Worm (Caenorhabditis elegans) whole organism, L4 larva: Measurements from ENCODE around the gene Y38F2AR.3.

Experiments
- F10B5.3 ChIP-seq: sonication (generic microtip); optimal IDR thresholded peaks from 2 replicates; lab custom pipeline; 2016; ENCODE audit warnings: mild to moderate bottlenecking, missing genetic modification characterization, missing compliant biosample characterization
- F26F4.8 ChIP-seq: fragments of 200-800 bp; sonication (Bioruptor generic); conservative IDR thresholded peaks from 2 replicates; pipeline ENCODE4 v1.3.6; 2022; ENCODE audit warnings: missing genetic modification characterization, missing compliant biosample characterization
- F44E2.7 ChIP-seq: fragments of 200-800 bp; sonication (Bioruptor generic); IDR thresholded peaks from 2 replicates; pipeline ENCODE4 v2.1.2; 2022; ENCODE audit warnings: missing genetic modification characterization, missing compliant biosample characterization
- F49E8.2 ChIP-seq: sonication (generic microtip); optimal IDR thresholded peaks from 2 replicates; lab custom pipeline; 2016; ENCODE audit warnings: missing compliant biosample characterization, mild to moderate bottlenecking, missing genetic modification characterization, borderline replicate concordance
- aly-2 ChIP-seq: sonication (generic microtip); optimal IDR thresholded peaks from 2 replicates; lab custom pipeline; 2018; ENCODE audit warnings: missing biosample characterization, missing genetic modification characterization
- attf-4 ChIP-seq: sonication (generic microtip); optimal IDR thresholded peaks from 3 replicates; lab custom pipeline; 2017; ENCODE audit warnings: missing biosample characterization, missing genetic modification characterization
- ceh-20 ChIP-seq: fragments of 200-800 bp; sonication (Bioruptor generic); IDR thresholded peaks from 2 replicates; pipeline ENCODE4 v1.3.6; 2022; ENCODE audit warnings: missing genetic modification reagents, missing genetic modification characterization, missing compliant biosample characterization
- ceh-28 ChIP-seq: fragments of 150-350 bp; optimal IDR thresholded peaks from 2 replicates; lab custom pipeline; 2014; ENCODE audit warnings: missing biosample characterization, missing genetic modification reagents, missing genetic modification characterization
- ceh-32 ChIP-seq: sonication (generic microtip); optimal IDR thresholded peaks from 2 replicates; lab custom pipeline; 2016; ENCODE audit warnings: mild to moderate bottlenecking, missing genetic modification characterization, missing compliant biosample characterization; ENCODE audit not compliant: poor library complexity
- ceh-44 ChIP-seq: fragments of 200-800 bp; sonication (Bioruptor generic); IDR thresholded peaks from 2 replicates; pipeline ENCODE4 v1.3.6; 2022; ENCODE audit warnings: missing genetic modification reagents, missing genetic modification characterization, missing compliant biosample characterization
- ceh-62 ChIP-seq: sonication (generic microtip); optimal IDR thresholded peaks from 2 replicates; lab custom pipeline; 2017; ENCODE audit warnings: missing biosample characterization, missing genetic modification characterization
- ces-1 ChIP-seq: fragments of 150-350 bp; sonication (generic microtip); optimal IDR thresholded peaks from 4 replicates; lab custom pipeline; 2014; ENCODE audit warnings: missing biosample characterization, missing genetic modification reagents, missing genetic modification characterization
- dmd-8 ChIP-seq: fragments of 200-800 bp; sonication (Bioruptor generic); IDR thresholded peaks from 2 replicates; pipeline ENCODE4 v1.3.6; 2022; ENCODE audit warnings: missing genetic modification characterization, missing compliant biosample characterization
- dve-1 ChIP-seq: sonication (generic microtip); optimal IDR thresholded peaks from 2 replicates; lab custom pipeline; 2017; ENCODE audit warnings: antibody characterized with exemption, mild to moderate bottlenecking, missing genetic modification characterization, missing compliant biosample characterization; ENCODE audit not compliant: insufficient read depth
- hif-1 ChIP-seq, 2 experiments: sonication (generic microtip); optimal IDR thresholded peaks; 2 replicates each; lab custom pipeline; 2016 to 2017; ENCODE audit warnings: missing compliant biosample characterization in 2 of 2, missing genetic modification characterization in 2 of 2, missing genetic modification reagents in 2 of 2, missing genotype in 2 of 2, mild to moderate bottlenecking in 1 of 2
- hmg-1.1 ChIP-seq: fragments of 200-800 bp; sonication (Bioruptor generic); IDR thresholded peaks from 2 replicates; pipeline ENCODE4 v1.3.6; 2022; ENCODE audit warnings: missing genetic modification reagents, missing genetic modification characterization, missing compliant biosample characterization
- jun-1 ChIP-seq: fragments of 150-350 bp; optimal IDR thresholded peaks from 2 replicates; lab custom pipeline; 2014; ENCODE audit warnings: missing biosample characterization, missing genetic modification reagents, missing genetic modification characterization
- lim-7 ChIP-seq: fragments of 200-800 bp; sonication (Bioruptor generic); IDR thresholded peaks from 2 replicates; pipeline ENCODE4 v1.3.6; 2022; ENCODE audit warnings: missing genetic modification characterization, missing compliant biosample characterization
- lin-1 ChIP-seq: fragments of 200-800 bp; sonication (Bioruptor generic); IDR thresholded peaks from 2 replicates; pipeline ENCODE4 v1.3.6; 2022; ENCODE audit warnings: missing genetic modification reagents, missing genetic modification characterization, missing compliant biosample characterization
- lin-13 ChIP-seq: fragments of 150-350 bp; optimal IDR thresholded peaks from 2 replicates; lab custom pipeline; 2014; ENCODE audit warnings: missing biosample characterization, missing genetic modification reagents, missing genetic modification characterization
- lin-29 ChIP-seq: fragments of 200-800 bp; sonication (Bioruptor generic); IDR thresholded peaks from 2 replicates; pipeline ENCODE4 v1.3.6; 2022; ENCODE audit warnings: missing genetic modification reagents, missing genetic modification characterization, missing compliant biosample characterization
- lin-38 ChIP-seq: fragments of 200-800 bp; sonication (Bioruptor generic); IDR thresholded peaks from 2 replicates; pipeline ENCODE4 v1.3.6; 2022; ENCODE audit warnings: missing genetic modification reagents, missing genetic modification characterization, missing compliant biosample characterization
- lin-39 ChIP-seq: fragments of 150-350 bp; optimal IDR thresholded peaks from 2 replicates; lab custom pipeline; 2014; ENCODE audit warnings: missing biosample characterization, missing genetic modification reagents, missing genetic modification characterization
- lir-3 ChIP-seq: sonication (generic microtip); optimal IDR thresholded peaks from 2 replicates; lab custom pipeline; 2016; ENCODE audit warnings: mild to moderate bottlenecking, missing genetic modification characterization, missing compliant biosample characterization
- mep-1 ChIP-seq: fragments of 150-350 bp; sonication (generic microtip); optimal IDR thresholded peaks from 3 replicates; lab custom pipeline; 2014; ENCODE audit warnings: missing biosample characterization, missing genetic modification characterization
- nhr-10 ChIP-seq: fragments of 150-350 bp; optimal IDR thresholded peaks from 2 replicates; lab custom pipeline; 2014; ENCODE audit warnings: missing biosample characterization, missing genetic modification characterization
- nhr-48 ChIP-seq: sonication (generic microtip); optimal IDR thresholded peaks from 2 replicates; lab custom pipeline; 2016; ENCODE audit warnings: mild to moderate bottlenecking, missing genetic modification characterization, missing compliant biosample characterization
- nhr-6 ChIP-seq: fragments of 150-350 bp; optimal IDR thresholded peaks from 2 replicates; lab custom pipeline; 2014; ENCODE audit warnings: missing biosample characterization, missing genetic modification characterization
- rbr-2 ChIP-seq: sonication (generic microtip); optimal IDR thresholded peaks from 2 replicates; lab custom pipeline; 2016; ENCODE audit warnings: missing genotype, missing genetic modification characterization, missing compliant biosample characterization
- saeg-2 ChIP-seq: fragments of 200-800 bp; sonication (Bioruptor generic); IDR thresholded peaks from 2 replicates; pipeline ENCODE4 v1.3.6; 2022; ENCODE audit warnings: missing genetic modification reagents, missing genetic modification characterization, missing compliant biosample characterization
- set-16 ChIP-seq: fragments of 200-800 bp; sonication (Bioruptor generic); IDR thresholded peaks from 2 replicates; pipeline ENCODE4 v1.3.6; 2022; ENCODE audit warnings: missing genetic modification reagents, missing genetic modification characterization, missing compliant biosample characterization
- spr-1 ChIP-seq: sonication (generic microtip); optimal IDR thresholded peaks from 2 replicates; lab custom pipeline; 2016; ENCODE audit warnings: mild to moderate bottlenecking, missing genetic modification characterization, missing compliant biosample characterization
- tra-1 ChIP-seq: fragments of 200-800 bp; sonication (Bioruptor generic); IDR thresholded peaks from 2 replicates; pipeline ENCODE4 v1.3.6; 2022; ENCODE audit warnings: missing genetic modification reagents, missing genetic modification characterization, missing compliant biosample characterization
- zag-1 ChIP-seq: fragments of 150-350 bp; optimal IDR thresholded peaks from 2 replicates; lab custom pipeline; 2014; ENCODE audit warnings: missing biosample characterization, missing genetic modification characterization
- zip-11 ChIP-seq: fragments of 200-800 bp; sonication (Bioruptor generic); IDR thresholded peaks from 2 replicates; pipeline ENCODE4 v1.3.6; 2022; ENCODE audit warnings: missing genetic modification characterization, missing compliant biosample characterization

Y38F2AR.3 gene

DNA sequence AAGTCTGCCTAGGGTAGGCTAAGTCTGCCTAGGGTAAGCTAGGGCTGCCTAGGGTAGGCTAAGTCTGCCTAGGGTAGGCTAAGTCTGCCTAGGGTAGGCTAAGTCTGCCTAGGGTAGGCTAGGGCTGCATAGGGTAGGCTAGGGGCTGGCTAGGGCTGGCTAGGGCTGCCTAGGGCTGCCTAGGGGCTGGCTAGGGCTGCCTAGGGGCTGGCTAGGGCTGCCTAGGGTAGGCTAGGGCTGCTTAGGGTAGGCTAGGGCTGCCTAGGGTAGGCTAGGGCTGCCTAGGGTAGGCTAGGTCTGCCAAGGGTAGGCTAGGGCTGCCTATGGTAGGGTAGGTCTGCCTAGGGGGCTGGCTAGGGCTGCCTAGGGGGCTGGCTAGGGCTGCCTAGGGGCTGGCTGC lies 14.5 kb downstream of the Y38F2AR.3 start:
- TF ChIP-seq lin-29 (GFP tag; lab: Robert Waterston, UW) = no peak
- no peak for TF ChIP-seq dve-1 (tag; lab: Kevin White, UChicago)
- TF ChIP-seq nhr-48 (tag; lab: Kevin White, UChicago) = no peak
- TF ChIP-seq ceh-28 (tag; lab: Kevin White, UChicago) = no peak
- TF ChIP-seq lin-38 = 0 out of 2 replicates have a peak, but pooled peaks have one; percentile 15
- TF ChIP-seq set-16 (GFP tag; lab: Robert Waterston, UW) = peak; percentile 90
- no peak for TF ChIP-seq aly-2 (tag; lab: Kevin White, UChicago)
- 0 out of 2 replicates have a peak, but pooled peaks have one; percentile 28 for TF ChIP-seq saeg-2 (GFP tag; lab: Robert Waterston, UW)
- 0 out of 2 replicates have a peak, but pooled peaks have one; percentile 3 for TF ChIP-seq lim-7
- TF ChIP-seq tra-1 = no peak
- no peak for TF ChIP-seq nhr-6 (tag; lab: Kevin White, UChicago)
- no peak for TF ChIP-seq ceh-62 (tag; lab: Kevin White, UChicago)
- TF ChIP-seq dmd-8 (GFP tag; lab: Robert Waterston, UW) = 0 out of 2 replicates have a peak, but pooled peaks have one; percentile 53

DNA sequence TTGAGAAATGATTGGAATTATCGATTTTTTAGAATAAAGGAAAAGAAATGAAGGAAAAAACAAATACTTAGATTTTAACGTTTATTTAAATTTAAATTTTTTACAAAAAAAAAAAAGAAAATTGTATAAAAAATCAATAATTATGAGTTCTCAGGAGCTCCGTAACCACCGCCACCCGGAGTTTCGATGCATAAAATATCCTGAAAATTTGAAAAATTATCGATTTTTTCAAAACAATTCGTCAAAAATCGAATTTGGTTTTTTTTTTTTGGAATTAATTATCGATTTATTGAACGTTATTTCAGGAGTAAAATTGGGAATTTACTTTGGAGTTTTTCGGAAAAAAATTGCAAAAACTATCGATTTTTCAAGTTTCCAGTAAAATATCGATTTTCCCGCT lies 15.6 kb downstream of the Y38F2AR.3 start, which contains the start of gene Y38F2AR.10:
Y38F2AR.10 (minus strand) TSS at position 101 of the 400 bp plus-strand sequence.
- TF ChIP-seq F10B5.3 (tag; lab: Kevin White, UChicago) = no peak
- peak; percentile 43 for TF ChIP-seq ceh-28 (tag; lab: Kevin White, UChicago)
- TF ChIP-seq, all 104 proteins: peak for 1

DNA sequence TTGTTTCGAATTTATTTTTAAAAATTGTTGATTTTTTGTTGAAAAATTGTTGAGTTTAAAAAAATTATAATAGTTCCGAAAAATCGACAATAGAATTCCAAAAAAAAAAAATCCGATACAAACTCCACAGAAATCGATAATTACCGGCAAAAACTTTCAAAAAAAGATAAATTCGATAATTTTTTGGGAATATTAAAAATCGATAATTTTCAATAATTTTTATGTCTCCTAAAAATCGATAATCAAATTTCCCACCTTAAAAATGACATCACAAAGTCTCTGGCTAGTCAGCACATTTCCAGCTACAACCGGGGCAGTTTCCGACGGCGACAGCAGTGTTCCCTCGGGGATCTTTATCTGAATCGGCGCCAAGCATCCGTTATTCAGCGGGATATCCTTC lies 16.8 kb downstream of the Y38F2AR.3 start:
- TF ChIP-seq ceh-28 (tag; lab: Kevin White, UChicago) = peak; percentile 71
- no peak for TF ChIP-seq zag-1 (tag; lab: Kevin White, UChicago)
- TF ChIP-seq ces-1 (GFP tag; lab: Kevin White, UChicago) = no peak
- no peak for TF ChIP-seq ceh-20 (GFP tag; lab: Robert Waterston, UW)

DNA sequence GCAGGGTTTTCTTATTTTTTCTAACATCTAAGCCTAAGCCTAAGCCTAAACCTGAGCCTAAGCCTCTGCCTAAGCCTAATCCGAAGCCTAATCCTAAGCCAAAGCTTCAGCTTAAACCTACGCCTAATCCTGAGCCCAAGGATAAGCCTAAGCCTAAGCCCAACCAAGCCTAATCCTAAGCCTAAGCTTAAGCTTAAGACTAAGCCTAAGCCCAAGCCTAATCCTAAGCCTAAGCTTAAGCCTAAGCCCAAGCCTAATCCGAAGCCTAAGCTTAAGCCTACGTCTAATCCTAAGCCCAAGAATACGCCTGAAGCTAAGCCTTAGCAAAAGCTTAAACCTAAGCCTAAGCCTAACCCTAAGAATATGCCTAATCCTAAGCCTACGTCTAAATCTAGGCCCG lies 19.6 kb downstream of the Y38F2AR.3 start:
- TF ChIP-seq nhr-6 (tag; lab: Kevin White, UChicago) (no peak), lin-39 (tag; lab: Kevin White, UChicago) (no peak), ceh-32 (tag; lab: Kevin White, UChicago) (no peak), ceh-44 (GFP tag; lab: Robert Waterston, UW) (no peak), F49E8.2 (tag; lab: Kevin White, UChicago) (no peak), rbr-2 (tag; lab: Kevin White, UChicago) (no peak), F44E2.7 (no peak), mep-1 (tag; lab: Kevin White, UChicago) (no peak), lir-3 (tag; lab: Kevin White, UChicago) (no peak), attf-4 (tag; lab: Kevin White, UChicago) (no peak), zip-11 (GFP tag; lab: Robert Waterston, UW) (no peak), spr-1 (tag; lab: Kevin White, UChicago) (no peak), nhr-10 (tag; lab: Kevin White, UChicago) (no peak), ceh-28 (tag; lab: Kevin White, UChicago) (no peak), hmg-1.1 (GFP tag; lab: Robert Waterston, UW) (no peak), lin-1 (GFP tag; lab: Robert Waterston, UW) (no peak), F26F4.8 (GFP tag; lab: Robert Waterston, UW) (no peak), hif-1 (tag; optimal IDR thresholded peaks at IDR 0.05; lab: Kevin White, UChicago) (no peak), jun-1 (tag; lab: Kevin White, UChicago) (no peak), lin-13 (GFP tag; lab: Kevin White, UChicago) (no peak)
